Fruit fly (Drosophila melanogaster) whole organism, prepupa: ENCODE data around the gene CG34355.
A peak's percentile ranks its signal among the peaks of the same experiment; 100 is the strongest.

Experiments used
- Blimp-1 ChIP-seq: fragments of 200-800 bp; sonication (Bioruptor generic); optimal IDR thresholded peaks from 3 replicates; lab custom pipeline; 2017; ENCODE audit warnings: missing biosample characterization, missing genetic modification characterization, mild to moderate bottlenecking, moderate library complexity, missing genetic modification reagents
- CG10631 ChIP-seq: fragments of 200-800 bp; sonication (Bioruptor generic); optimal IDR thresholded peaks from 2 replicates; lab custom pipeline; 2016; ENCODE audit warnings: missing biosample characterization, missing genetic modification characterization
- CG11294 ChIP-seq: fragments of 200-800 bp; sonication (Bioruptor generic); IDR thresholded peaks from 2 replicates; pipeline ENCODE4 v1.3.6; 2022; ENCODE audit warnings: missing biosample characterization, missing genetic modification characterization
- CG11762 ChIP-seq: fragments of 200-800 bp; sonication (Bioruptor generic); optimal IDR thresholded peaks from 3 replicates; lab custom pipeline; 2016; ENCODE audit warnings: missing biosample characterization, missing genetic modification characterization; ENCODE audit not compliant: insufficient read depth
- CG11902 ChIP-seq: fragments of 200-800 bp; sonication (Bioruptor generic); optimal IDR thresholded peaks from 3 replicates; lab custom pipeline; 2016; ENCODE audit warnings: missing biosample characterization, missing genetic modification characterization
- CG15336 ChIP-seq: fragments of 200-800 bp; sonication (Bioruptor generic); IDR thresholded peaks from 2 replicates; pipeline ENCODE4 v1.3.6; 2022; ENCODE audit warnings: missing biosample characterization, missing genetic modification characterization
- CG16779 ChIP-seq: fragments of 200-800 bp; sonication (Bioruptor generic); optimal IDR thresholded peaks from 3 replicates; lab custom pipeline; 2017; ENCODE audit warnings: missing biosample characterization, mild to moderate bottlenecking, missing genetic modification characterization
- CG3032 ChIP-seq: fragments of 200-800 bp; optimal IDR thresholded peaks from 2 replicates; lab custom pipeline; 2019; ENCODE audit warnings: missing biosample characterization, mild to moderate bottlenecking, missing genetic modification characterization, moderate library complexity
- CG31627 ChIP-seq: fragments of 200-800 bp; sonication (Bioruptor generic); optimal IDR thresholded peaks from 3 replicates; lab custom pipeline; 2016; ENCODE audit warnings: missing biosample characterization, missing genetic modification characterization
- CG32006 ChIP-seq: fragments of 200-800 bp; sonication (Bioruptor generic); optimal IDR thresholded peaks from 3 replicates; lab custom pipeline; 2017; ENCODE audit warnings: missing biosample characterization, mild to moderate bottlenecking, missing genetic modification characterization
- CG34406 ChIP-seq: fragments of 200-800 bp; sonication (Bioruptor generic); optimal IDR thresholded peaks from 3 replicates; lab custom pipeline; 2016; ENCODE audit warnings: missing biosample characterization, missing genetic modification characterization
- CG3919 ChIP-seq: fragments of 200-800 bp; sonication (Bioruptor generic); optimal IDR thresholded peaks from 3 replicates; lab custom pipeline; 2016; ENCODE audit warnings: missing biosample characterization, missing genetic modification characterization
- CG4318 ChIP-seq: fragments of 200-800 bp; sonication (Bioruptor generic); optimal IDR thresholded peaks from 3 replicates; lab custom pipeline; 2017; ENCODE audit warnings: missing biosample characterization, mild to moderate bottlenecking, missing genetic modification characterization
- CG6163 ChIP-seq: fragments of 200-800 bp; sonication (Bioruptor generic); IDR thresholded peaks from 3 replicates; pipeline ENCODE4 v1.3.6; 2022; ENCODE audit warnings: missing biosample characterization, missing genetic modification characterization
- CG6276 ChIP-seq: fragments of 200-800 bp; sonication (Bioruptor generic); optimal IDR thresholded peaks from 2 replicates; lab custom pipeline; 2017; ENCODE audit warnings: missing biosample characterization, mild to moderate bottlenecking, missing genetic modification characterization
- CG6792 ChIP-seq: fragments of 200-800 bp; sonication (Bioruptor generic); optimal IDR thresholded peaks from 3 replicates; lab custom pipeline; 2016; ENCODE audit warnings: missing biosample characterization, missing genetic modification characterization
- CG6808 ChIP-seq: fragments of 200-800 bp; sonication (Bioruptor generic); optimal IDR thresholded peaks from 3 replicates; lab custom pipeline; 2017; ENCODE audit warnings: missing biosample characterization, missing genetic modification characterization, mild to moderate bottlenecking, moderate library complexity, missing genetic modification reagents
- CG6854 ChIP-seq: fragments of 200-800 bp; sonication (Bioruptor generic); optimal IDR thresholded peaks from 2 replicates; lab custom pipeline; 2017; ENCODE audit warnings: missing biosample characterization, mild to moderate bottlenecking, missing genetic modification characterization
- CG8119 ChIP-seq: fragments of 200-800 bp; sonication (Bioruptor generic); IDR thresholded peaks from 3 replicates; pipeline ENCODE4 v1.3.6; 2022; ENCODE audit warnings: missing biosample characterization, missing genetic modification characterization
- CG8319 ChIP-seq: fragments of 200-800 bp; sonication (Bioruptor generic); optimal IDR thresholded peaks from 3 replicates; lab custom pipeline; 2016; ENCODE audit warnings: missing biosample characterization, missing genetic modification characterization
- Eip75B ChIP-seq: fragments of 200-800 bp; sonication (Bioruptor generic); optimal IDR thresholded peaks from 3 replicates; lab custom pipeline; 2016; ENCODE audit warnings: missing biosample characterization, missing genetic modification characterization
- Eip93F ChIP-seq: fragments of 200-800 bp; sonication (Bioruptor generic); optimal IDR thresholded peaks from 2 replicates; lab custom pipeline; 2016; ENCODE audit warnings: missing biosample characterization, mild to moderate bottlenecking, missing genetic modification characterization
- Ets96B ChIP-seq: fragments of 200-800 bp; optimal IDR thresholded peaks from 2 replicates; lab custom pipeline; 2019; ENCODE audit warnings: missing biosample characterization, mild to moderate bottlenecking, missing genetic modification characterization, moderate library complexity
- Gug ChIP-seq: fragments of 200-800 bp; sonication (Bioruptor generic); IDR thresholded peaks from 2 replicates; pipeline ENCODE4 v1.3.6; 2022; ENCODE audit warnings: missing biosample characterization, missing genetic modification characterization
- Hr38 ChIP-seq: sonication (Bioruptor generic); optimal IDR thresholded peaks from 2 replicates; lab custom pipeline; 2016; ENCODE audit warnings: missing biosample characterization, missing genetic modification characterization
- Hr4 ChIP-seq: fragments of 200-800 bp; sonication (Bioruptor generic); optimal IDR thresholded peaks from 3 replicates; lab custom pipeline; 2016; ENCODE audit warnings: missing biosample characterization, missing genetic modification characterization
- Lpt ChIP-seq: fragments of 200-800 bp; sonication (Bioruptor generic); optimal IDR thresholded peaks from 3 replicates; lab custom pipeline; 2016; ENCODE audit warnings: missing biosample characterization, missing genetic modification characterization
- OdsH ChIP-seq: fragments of 200-800 bp; sonication (Bioruptor generic); optimal IDR thresholded peaks from 3 replicates; lab custom pipeline; 2016; ENCODE audit warnings: missing biosample characterization, missing genetic modification characterization
- Smox ChIP-seq: fragments of 200-800 bp; sonication (Bioruptor generic); optimal IDR thresholded peaks from 3 replicates; lab custom pipeline; 2016; ENCODE audit warnings: missing biosample characterization, missing genetic modification characterization
- Sox102F ChIP-seq: fragments of 200-800 bp; sonication (Bioruptor generic); optimal IDR thresholded peaks from 2 replicates; lab custom pipeline; 2016; ENCODE audit warnings: missing biosample characterization, mild to moderate bottlenecking, missing genetic modification characterization
- Sox15 ChIP-seq: fragments of 200-800 bp; sonication (Bioruptor generic); optimal IDR thresholded peaks from 3 replicates; lab custom pipeline; 2016; ENCODE audit warnings: missing biosample characterization, missing genetic modification characterization
- acj6 ChIP-seq: fragments of 200-800 bp; sonication (Bioruptor generic); optimal IDR thresholded peaks from 3 replicates; lab custom pipeline; 2016; ENCODE audit warnings: missing biosample characterization, missing genetic modification characterization
- cyc ChIP-seq: fragments of 200-800 bp; sonication (Bioruptor generic); optimal IDR thresholded peaks from 3 replicates; lab custom pipeline; 2016; ENCODE audit warnings: missing biosample characterization, missing genetic modification characterization
- dsx ChIP-seq: fragments of 200-800 bp; optimal IDR thresholded peaks from 3 replicates; lab custom pipeline; 2019; ENCODE audit warnings: missing biosample characterization, mild to moderate bottlenecking, missing genetic modification characterization, moderate library complexity; ENCODE audit not compliant: poor library complexity, severe bottlenecking
- eg ChIP-seq: fragments of 200-800 bp; sonication (Bioruptor generic); IDR thresholded peaks from 3 replicates; pipeline ENCODE4 v1.3.6; 2022; ENCODE audit warnings: missing biosample characterization, missing genetic modification characterization
- fd59A ChIP-seq: fragments of 200-800 bp; sonication (Bioruptor generic); optimal IDR thresholded peaks from 2 replicates; lab custom pipeline; 2017; ENCODE audit warnings: missing biosample characterization, mild to moderate bottlenecking, missing genetic modification characterization, missing genetic modification reagents
- fd85E ChIP-seq: fragments of 200-800 bp; sonication (Bioruptor generic); optimal IDR thresholded peaks from 3 replicates; lab custom pipeline; 2016; ENCODE audit warnings: missing biosample characterization, missing genetic modification characterization
- fkh ChIP-seq: fragments of 200-800 bp; sonication (Bioruptor generic); optimal IDR thresholded peaks from 3 replicates; lab custom pipeline; 2017; ENCODE audit warnings: missing biosample characterization, mild to moderate bottlenecking, missing genetic modification characterization, moderate library complexity
- lz ChIP-seq: fragments of 200-800 bp; sonication (Bioruptor generic); optimal IDR thresholded peaks from 3 replicates; lab custom pipeline; 2016; ENCODE audit warnings: missing biosample characterization, missing genetic modification characterization
- net ChIP-seq: fragments of 200-800 bp; sonication (Bioruptor generic); optimal IDR thresholded peaks from 3 replicates; lab custom pipeline; 2016; ENCODE audit warnings: missing biosample characterization, missing genetic modification characterization
- pdm3 ChIP-seq: fragments of 200-800 bp; sonication (Bioruptor generic); optimal IDR thresholded peaks from 3 replicates; lab custom pipeline; 2016; ENCODE audit warnings: missing biosample characterization, missing genetic modification characterization
- svp ChIP-seq: fragments of 200-800 bp; sonication (Bioruptor generic); peaks from one replicate; lab custom pipeline; 2016; ENCODE audit warnings: missing biosample characterization, missing genetic modification characterization
- topi ChIP-seq: fragments of 200-800 bp; sonication (Bioruptor generic); optimal IDR thresholded peaks from 3 replicates; lab custom pipeline; 2016; ENCODE audit warnings: missing biosample characterization, missing genetic modification characterization
- vri ChIP-seq: fragments of 200-800 bp; sonication (Bioruptor generic); optimal IDR thresholded peaks from 3 replicates; lab custom pipeline; 2016; ENCODE audit warnings: missing biosample characterization, mild to moderate bottlenecking, missing genetic modification characterization

CG34355 gene

DNA sequence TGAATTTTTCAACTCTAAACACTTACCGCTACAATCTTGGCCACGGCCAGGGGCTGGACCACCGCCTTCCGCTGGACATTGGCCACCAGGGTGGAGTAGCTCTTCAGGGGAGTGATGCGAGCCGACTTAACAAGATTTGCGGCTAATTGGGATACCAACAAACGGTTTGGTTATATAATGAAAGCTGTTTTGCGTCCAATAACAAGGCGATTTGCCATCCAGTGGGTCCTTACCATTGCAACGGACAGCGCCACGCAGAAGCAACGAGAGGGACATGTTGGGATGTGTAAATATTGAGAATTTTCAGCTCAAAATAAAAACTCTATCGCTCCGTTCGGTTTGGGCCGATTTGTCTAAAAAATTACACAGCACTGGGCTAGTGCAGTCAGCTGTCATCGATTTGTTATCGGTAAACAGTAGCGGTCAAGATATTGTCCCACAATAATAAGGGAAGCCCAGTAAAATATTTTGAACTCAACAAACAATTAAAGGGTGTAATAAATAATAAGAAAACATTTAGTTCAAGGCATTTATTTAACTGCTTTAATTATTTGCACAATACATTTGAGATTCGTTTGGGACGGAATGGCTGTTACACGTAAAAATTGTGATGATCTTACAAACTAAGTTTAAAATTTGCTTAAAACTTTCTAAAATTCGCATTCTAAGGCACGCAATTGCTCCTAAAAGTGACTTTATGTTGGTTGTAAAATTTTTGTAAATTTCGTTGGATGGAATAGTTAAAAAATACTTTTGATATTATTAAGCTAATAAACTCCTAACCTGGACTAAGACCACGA, 43.2 kb upstream of the CG34355 start, which contains the start of gene SdhD (continued):
- TF ChIP-seq CG6276 (GFP tag; lab: Kevin White, UChicago) = no peak
- no peak for TF ChIP-seq CG6792 (GFP tag; lab: Kevin White, UChicago)

DNA sequence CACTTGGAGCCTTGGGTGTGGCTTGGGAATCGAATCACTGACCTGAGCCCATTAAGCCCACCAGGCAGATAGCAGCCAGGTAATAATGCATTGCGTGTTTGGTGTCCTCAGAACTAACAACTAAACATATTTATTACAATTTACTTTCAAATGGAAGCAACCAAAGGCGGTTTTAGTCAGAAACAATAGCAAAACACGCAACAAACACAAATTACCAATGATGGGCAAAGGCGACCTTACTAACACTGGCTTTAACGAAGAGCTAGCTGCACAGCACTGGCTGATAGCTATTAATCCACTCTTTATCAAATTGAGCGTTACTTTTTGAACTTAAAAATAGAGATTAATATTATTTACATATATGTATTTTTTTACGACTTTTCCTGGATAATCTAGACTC, 40.6 kb upstream of the CG34355 start, which contains the start of gene udt:
TSS of gene udt (minus strand) at position 249 of the 400 bp plus-strand sequence.
- TF ChIP-seq CG16779 (tag; lab: Kevin White, UChicago) (no peak), CG11902 (GFP tag; lab: Kevin White, UChicago) (no peak), fd85E (GFP tag; lab: Kevin White, UChicago) (no peak), CG6276 (GFP tag; lab: Kevin White, UChicago) (no peak), CG3919 (GFP tag; lab: Kevin White, UChicago) (peak; percentile 17), Smox (GFP tag; lab: Kevin White, UChicago) (no peak), Eip75B (GFP tag; lab: Kevin White, UChicago) (no peak), vri (GFP tag; lab: Kevin White, UChicago) (peak; percentile 18), eg (GFP tag; lab: Robert Waterston, UW) (no peak), CG31627 (GFP tag; lab: Kevin White, UChicago) (no peak), CG10631 (GFP tag; lab: Kevin White, UChicago) (no peak), dsx (no peak), CG8119 (no peak), CG4318 (GFP tag; lab: Kevin White, UChicago) (no peak), CG11762 (GFP tag; lab: Kevin White, UChicago) (no peak), CG34406 (GFP tag; lab: Kevin White, UChicago) (no peak), CG8319 (GFP tag; lab: Kevin White, UChicago) (no peak), pdm3 (GFP tag; lab: Kevin White, UChicago) (no peak), CG6792 (GFP tag; lab: Kevin White, UChicago) (no peak), CG6163 (peak; percentile 24; the same call in 2 of the 3 replicates), fkh (no peak), Lpt (no peak), svp (peak; percentile 33), acj6 (GFP tag; lab: Kevin White, UChicago) (no peak)

DNA sequence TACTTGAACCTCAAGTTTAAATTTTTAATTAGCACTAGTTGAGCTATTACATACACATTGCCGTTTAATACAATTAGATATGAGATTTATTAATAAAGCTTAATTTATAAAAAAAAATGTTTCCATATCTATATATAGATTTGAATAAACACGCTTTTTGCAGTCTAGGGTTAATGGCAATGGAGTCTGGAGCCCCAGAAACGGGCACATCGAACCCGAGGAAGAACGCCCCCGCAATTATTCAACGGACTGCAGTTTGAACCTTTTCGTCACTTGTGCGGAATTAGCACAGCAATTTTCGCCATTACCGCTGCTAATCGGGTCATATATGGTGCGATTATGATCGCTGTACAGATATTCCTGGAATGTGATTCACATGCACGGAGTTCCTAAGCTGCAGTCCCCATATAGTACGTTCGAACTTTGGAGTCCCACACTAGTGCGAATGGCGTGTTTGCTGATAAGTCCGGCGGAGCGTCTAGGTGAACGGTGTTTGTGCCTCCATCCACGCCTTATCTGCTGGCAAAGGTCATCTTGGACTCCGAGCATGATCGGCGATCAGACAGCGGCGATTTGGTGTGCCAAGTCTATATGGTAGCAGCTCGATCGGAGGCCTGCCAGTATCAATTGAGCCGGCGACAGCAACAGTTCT, 39.9 kb upstream of the CG34355 start, which contains the start of gene Lsd-1:
TSS of gene Lsd-1 (plus strand) at position 236 of the 652 bp plus-strand sequence.
- TF ChIP-seq CG6808 (GFP tag; lab: Kevin White, UChicago) (peak; percentile 76), Hr4 (GFP tag; lab: Kevin White, UChicago) (peak; percentile 31), CG3032 (peak; percentile 62), CG8319 (GFP tag; lab: Kevin White, UChicago) (no peak), Hr38 (no peak), svp (peak; percentile 98), Ets96B (tag; lab: Kevin White, UChicago) (peak; percentile 54), vri (GFP tag; lab: Kevin White, UChicago) (no peak), topi (GFP tag; lab: Kevin White, UChicago) (no peak), lz (GFP tag; lab: Kevin White, UChicago) (no peak), OdsH (GFP tag; lab: Kevin White, UChicago) (peak; percentile 2), CG3919 (GFP tag; lab: Kevin White, UChicago) (peak; percentile 9), fd85E (GFP tag; lab: Kevin White, UChicago) (no peak), Sox15 (no peak), CG31627 (GFP tag; lab: Kevin White, UChicago) (no peak), CG34406 (GFP tag; lab: Kevin White, UChicago) (peak; percentile 33), Smox (GFP tag; lab: Kevin White, UChicago) (peak; percentile 22), Blimp-1 (no peak), CG32006 (GFP tag; lab: Kevin White, UChicago) (peak; percentile 54), acj6 (GFP tag; lab: Kevin White, UChicago) (no peak), CG8119 (peak; percentile 44; the same call in 1 of the 3 replicates), fd59A (GFP tag; lab: Kevin White, UChicago) (no peak), Eip93F (GFP tag; lab: Kevin White, UChicago) (no peak), net (GFP tag; lab: Kevin White, UChicago) (peak; percentile 64), CG16779 (tag; lab: Kevin White, UChicago) (peak; percentile 69), CG11294 (GFP tag; lab: Robert Waterston, UW) (no peak), Gug (peak; percentile 12; the same call in 1 of the 2 replicates), CG11902 (GFP tag; lab: Kevin White, UChicago) (no peak), CG6854 (GFP tag; lab: Kevin White, UChicago) (no peak), CG15336 (GFP tag; lab: Robert Waterston, UW) (peak; percentile 80), Sox102F (GFP tag; lab: Kevin White, UChicago) (no peak), cyc (GFP tag; lab: Kevin White, UChicago) (no peak)
